Worm (Caenorhabditis elegans) whole organism, L4 larva: ENCODE results near the gene nhr-182.

ENCODE experiments used
- egl-27 ChIP-seq: sonication (generic microtip); optimal IDR thresholded peaks from 3 replicates; lab custom pipeline; 2017; ENCODE audit warnings: missing biosample characterization, missing genetic modification reagents, missing genetic modification characterization
- fkh-10 ChIP-seq: fragments of 150-350 bp; optimal IDR thresholded peaks from 2 replicates; lab custom pipeline; 2014; ENCODE audit warnings: missing biosample characterization, missing genetic modification reagents, missing genetic modification characterization
- mes-2 ChIP-seq: sonication (generic microtip); optimal IDR thresholded peaks from 2 replicates; lab custom pipeline; 2016; ENCODE audit warnings: missing genotype, mild to moderate bottlenecking, missing genetic modification characterization, missing compliant biosample characterization; ENCODE audit not compliant: poor library complexity, severe bottlenecking
- nhr-76 ChIP-seq: fragments of 150-350 bp; optimal IDR thresholded peaks from 2 replicates; lab custom pipeline; 2014; ENCODE audit warnings: missing biosample characterization, missing genetic modification characterization
- pha-4 ChIP-seq, 2 experiments: fragments of 150-350 bp in 1 of 2; fragments of 200-800 bp in 1 of 2; sonication (Bioruptor generic) in 1 of 2; IDR thresholded peaks in 1 of 2; optimal IDR thresholded peaks in 1 of 2; 2 replicates each; pipeline versions ENCODE4 v1.3.6 to Lab custom; 2014 to 2022; ENCODE audit warnings: missing genetic modification characterization in 2 of 2, missing genetic modification reagents in 2 of 2, missing biosample characterization in 1 of 2, missing compliant biosample characterization in 1 of 2

DNA sequence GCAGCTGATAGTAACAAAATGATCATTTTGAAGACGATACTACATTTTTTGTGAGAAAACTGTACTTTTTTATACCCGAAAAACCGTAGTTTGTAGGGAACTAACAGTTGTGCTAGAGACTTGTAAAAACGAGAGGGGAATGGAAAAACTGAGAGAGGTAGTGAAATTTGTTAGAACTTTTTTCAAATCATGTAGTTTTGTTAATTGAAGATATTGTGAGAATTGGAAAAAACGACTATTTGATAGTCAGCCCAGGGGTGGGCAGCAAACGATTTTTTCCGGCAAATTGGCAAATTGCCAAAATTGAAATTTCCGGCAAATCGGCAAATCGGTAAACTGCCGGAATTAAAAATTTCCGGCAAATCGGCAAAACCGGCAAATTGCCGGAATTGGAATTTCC, 10.4 kb downstream of the nhr-182 start, which contains the start of gene cyp-33C6:
- TF ChIP-seq pha-4 (GFP tag; IDR thresholded peaks at IDR 0.05; lab: Robert Waterston, UW) (no peak), pha-4 (tag; optimal IDR thresholded peaks at IDR 0.05; lab: Kevin White, UChicago) (no peak), nhr-76 (no peak), fkh-10 (GFP tag; lab: Kevin White, UChicago) (no peak), egl-27 (tag; lab: Kevin White, UChicago) (no peak), mes-2 (tag; lab: Kevin White, UChicago) (no peak)
